Fruit fly (Drosophila melanogaster): ENCODE data around the gene DIP1.
A peak's percentile ranks its signal among the peaks of the same experiment; 100 is the strongest.

DNA sequence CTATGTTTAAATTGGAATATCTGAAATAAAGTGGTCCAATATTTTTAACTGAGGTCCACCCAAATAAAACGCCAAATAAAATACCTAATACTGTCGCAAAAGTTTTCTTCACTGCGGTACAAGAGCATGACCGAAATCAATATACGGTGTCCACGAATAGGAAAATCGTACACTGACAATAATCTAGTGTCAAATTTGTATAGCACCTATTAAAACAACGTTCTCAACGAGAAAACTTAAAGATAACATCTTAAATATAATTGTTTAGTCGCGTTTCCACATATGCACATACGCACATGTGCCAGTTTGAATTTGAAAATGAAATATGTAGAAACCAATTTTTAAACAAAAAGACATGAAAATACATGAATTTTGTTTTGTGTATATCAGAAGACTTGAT is 1.5 kb upstream of the DIP1 start:
- TF ChIP-seq fkh (GFP tag; optimal IDR thresholded peaks at IDR 0.05), result no peak
- peak; percentile 60 for TF ChIP-seq esn (GFP tag; optimal IDR thresholded peaks at IDR 0.05)
- peak; percentile 56 for TF ChIP-seq pdm3 (GFP tag; optimal IDR thresholded peaks at IDR 0.05)

Data from whole organism, prepupa.